Fruit fly (Drosophila melanogaster): Measurements from ENCODE around the gene PXo.
A peak's percentile ranks its signal among the peaks of the same experiment; 100 is the strongest.

DNA sequence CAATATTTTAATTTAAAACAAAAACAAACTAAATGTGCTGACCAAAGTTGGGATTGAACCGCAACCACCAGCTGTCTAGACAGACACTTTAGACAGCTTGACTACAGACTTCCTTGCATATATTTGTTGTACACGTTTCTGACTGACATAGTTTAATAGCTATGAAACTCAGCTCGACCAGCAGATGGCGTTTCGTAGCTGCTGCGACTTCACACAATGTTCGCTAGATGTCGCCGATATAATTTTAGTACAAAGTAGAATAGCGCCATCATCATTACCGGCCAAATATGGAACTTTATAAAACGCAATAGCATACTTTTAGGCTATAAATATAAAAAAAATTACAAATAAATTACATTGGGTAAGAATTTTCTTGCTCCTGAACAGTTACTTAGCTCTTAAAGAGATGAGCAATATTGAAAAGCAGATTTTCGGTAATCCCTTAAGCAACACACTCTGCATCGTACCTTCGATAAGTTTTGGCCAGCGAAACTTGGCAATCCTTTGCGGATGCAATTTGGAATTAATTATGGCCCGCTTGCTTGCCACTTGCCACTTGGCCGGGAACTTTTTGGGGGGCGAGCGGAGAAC lies 51.4 kb downstream of the PXo start:
- TF ChIP-seq cic (GFP tag; optimal IDR thresholded peaks at IDR 0.05) = no peak
- TF ChIP-seq Hr96 (GFP tag; optimal IDR thresholded peaks at IDR 0.05) = peak; percentile 70
- TF ChIP-seq CG14711 (tag; optimal IDR thresholded peaks at IDR 0.05) = peak; percentile 42
- no peak for TF ChIP-seq ovo (GFP tag; optimal IDR thresholded peaks at IDR 0.05)
- no peak for TF ChIP-seq CG33017 (tag; optimal IDR thresholded peaks at IDR 0.05)
- no peak for TF ChIP-seq kay (GFP tag; ENCODE audit: borderline replicate concordance)
- TF ChIP-seq CG7101 (tag; optimal IDR thresholded peaks at IDR 0.05) = peak; percentile 45
